Fruit fly (Drosophila melanogaster): ENCODE data around the gene CG34269.

The CG34269 gene

dm6 chr3L:511755-512209 is 16.4 kb upstream of the CG34269 start:
- TF ChIP-seq CG32006 (GFP tag; optimal IDR thresholded peaks at IDR 0.05) (no peak), CG10631 (GFP tag; optimal IDR thresholded peaks at IDR 0.05) (no peak), Blimp-1 (GFP tag; optimal IDR thresholded peaks at IDR 0.05) (no peak), CG4318 (GFP tag; optimal IDR thresholded peaks at IDR 0.05) (no peak), achi (GFP tag; optimal IDR thresholded peaks at IDR 0.05) (no peak), CG6163 (GFP tag; IDR thresholded peaks at IDR 0.05) (no peak), Ets96B (tag; optimal IDR thresholded peaks at IDR 0.05) (no peak), Sox102F (GFP tag; optimal IDR thresholded peaks at IDR 0.05) (peak; percentile 45), Lpt (GFP tag; optimal IDR thresholded peaks at IDR 0.05) (no peak), eg (GFP tag; IDR thresholded peaks at IDR 0.05) (peak; percentile 55; the same call in 1 of the 3 replicates), Sox15 (GFP tag; optimal IDR thresholded peaks at IDR 0.05) (no peak), CG11902 (GFP tag; optimal IDR thresholded peaks at IDR 0.05) (no peak), CG3919 (GFP tag; optimal IDR thresholded peaks at IDR 0.05) (no peak), Sox14 (GFP tag; optimal IDR thresholded peaks at IDR 0.05) (no peak), dsx (GFP tag; optimal IDR thresholded peaks at IDR 0.05; ENCODE audit: poor library complexity, severe bottlenecking) (no peak), net (GFP tag; optimal IDR thresholded peaks at IDR 0.05) (no peak), Ets21C (GFP tag; optimal IDR thresholded peaks at IDR 0.05) (no peak), fd85E (GFP tag; optimal IDR thresholded peaks at IDR 0.05) (no peak), CG31627 (GFP tag; optimal IDR thresholded peaks at IDR 0.05) (peak; percentile 17), CG6808 (GFP tag; optimal IDR thresholded peaks at IDR 0.05) (no peak), acj6 (GFP tag; optimal IDR thresholded peaks at IDR 0.05) (no peak), Smox (GFP tag; optimal IDR thresholded peaks at IDR 0.05) (peak; percentile 53), vri (GFP tag; optimal IDR thresholded peaks at IDR 0.05) (peak; percentile 68), Eip75B (GFP tag; optimal IDR thresholded peaks at IDR 0.05) (no peak), CG6792 (GFP tag; optimal IDR thresholded peaks at IDR 0.05) (no peak), cyc (GFP tag; optimal IDR thresholded peaks at IDR 0.05) (peak; percentile 34), Hr38 (GFP tag; optimal IDR thresholded peaks at IDR 0.05) (no peak), Hr39 (GFP tag; optimal IDR thresholded peaks at IDR 0.05) (peak; percentile 22), CG8632 (GFP tag; optimal IDR thresholded peaks at IDR 0.05) (no peak), dac (GFP tag; optimal IDR thresholded peaks at IDR 0.05) (no peak), CG1621 (tag; optimal IDR thresholded peaks at IDR 0.05) (no peak), CG16779 (tag; optimal IDR thresholded peaks at IDR 0.05) (no peak), CG10669 (GFP tag; optimal IDR thresholded peaks at IDR 0.05) (no peak), CG11762 (GFP tag; optimal IDR thresholded peaks at IDR 0.05; ENCODE audit: insufficient read depth) (no peak), CG6276 (GFP tag; optimal IDR thresholded peaks at IDR 0.05) (no peak), Met (GFP tag; optimal IDR thresholded peaks at IDR 0.05) (peak; percentile 64), CG3032 (tag; optimal IDR thresholded peaks at IDR 0.05) (no peak), OdsH (GFP tag; optimal IDR thresholded peaks at IDR 0.05) (no peak), esn (GFP tag; optimal IDR thresholded peaks at IDR 0.05) (peak; percentile 63), CG9139 (GFP tag; optimal IDR thresholded peaks at IDR 0.05) (no peak), CG8319 (GFP tag; optimal IDR thresholded peaks at IDR 0.05) (no peak), fkh (GFP tag; optimal IDR thresholded peaks at IDR 0.05) (no peak), CG15336 (GFP tag; IDR thresholded peaks at IDR 0.05) (peak; percentile 30; the same call in 1 of the 2 replicates), pdm3 (GFP tag; optimal IDR thresholded peaks at IDR 0.05) (peak; percentile 21), CG34406 (GFP tag; optimal IDR thresholded peaks at IDR 0.05) (no peak), CG11294 (GFP tag; IDR thresholded peaks at IDR 0.05) (no peak), spab (GFP tag; optimal IDR thresholded peaks at IDR 0.05) (no peak), CG7368 (GFP tag; optimal IDR thresholded peaks at IDR 0.05) (no peak), salr (GFP tag; optimal IDR thresholded peaks at IDR 0.05) (no peak), Hr4 (GFP tag; optimal IDR thresholded peaks at IDR 0.05) (no peak), lz (GFP tag; optimal IDR thresholded peaks at IDR 0.05) (peak; percentile 20), Eip78C (GFP tag) (peak; percentile 45), CG8119 (GFP tag; IDR thresholded peaks at IDR 0.05) (no peak)

Measured in whole organism, prepupa.